Fruit fly (Drosophila melanogaster): ENCODE measurements around the gene MetRS-m.
A peak's percentile ranks its signal among the peaks of the same experiment; 100 is the strongest.

Gene MetRS-m

DNA sequence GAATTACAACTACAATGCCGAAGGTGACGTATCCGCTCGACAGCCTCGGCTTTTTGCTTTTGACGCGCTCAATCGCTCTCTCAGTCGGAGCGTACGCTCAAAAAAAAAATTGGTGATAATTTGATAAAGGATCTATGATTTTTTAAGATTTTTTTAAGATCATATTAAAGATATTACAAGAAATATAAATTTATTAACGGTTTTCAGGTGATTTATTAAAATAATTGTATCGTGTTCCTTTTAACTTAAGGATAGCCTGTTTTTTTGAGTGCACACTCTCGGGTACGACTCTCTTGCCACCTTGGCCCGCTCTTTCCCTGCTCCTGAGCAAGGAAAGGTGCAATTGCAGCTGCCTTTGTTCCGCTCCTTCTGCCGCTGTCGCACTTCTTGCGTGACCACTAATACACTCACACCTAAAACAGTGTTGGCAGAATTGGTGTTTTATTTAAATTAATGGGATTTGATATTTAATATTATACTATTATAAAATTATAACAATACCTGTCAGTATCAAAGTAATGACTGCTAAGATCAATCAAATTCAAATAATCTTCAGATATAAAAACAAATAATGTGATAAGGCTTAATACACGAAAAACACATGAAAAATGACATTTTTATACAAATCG, 18.2 kb upstream of the MetRS-m start (continued):
- TF ChIP-seq CG18011 (GFP tag; optimal IDR thresholded peaks at IDR 0.05) (peak; percentile 33), CG15514 (GFP tag; optimal IDR thresholded peaks at IDR 0.05) (peak; percentile 69), otp (GFP tag; IDR thresholded peaks at IDR 0.05) (peak; percentile 81; the same call in 2 of the 3 replicates), bab2 (GFP tag; optimal IDR thresholded peaks at IDR 0.05) (peak; percentile 41), HLH4C (GFP tag; IDR thresholded peaks at IDR 0.05; ENCODE audit: partially characterized antibody) (no peak), CG1603 (tag; optimal IDR thresholded peaks at IDR 0.05) (no peak), CG18764 (GFP tag; optimal IDR thresholded peaks at IDR 0.05) (peak; percentile 19), Dfd (GFP tag; optimal IDR thresholded peaks at IDR 0.05) (no peak), wek (GFP tag; optimal IDR thresholded peaks at IDR 0.05) (no peak), CG12104 (GFP tag; optimal IDR thresholded peaks at IDR 0.05) (peak; percentile 68), maf-S (GFP tag; optimal IDR thresholded peaks at IDR 0.05) (no peak), bigmax (GFP tag; optimal IDR thresholded peaks at IDR 0.05) (no peak), unpg (GFP tag; optimal IDR thresholded peaks at IDR 0.05) (no peak), wor (GFP tag; IDR thresholded peaks at IDR 0.05) (no peak), nerfin-1 (tag; optimal IDR thresholded peaks at IDR 0.05) (peak; percentile 60), ash1 (GFP tag; optimal IDR thresholded peaks at IDR 0.05) (no peak), CG10147 (GFP tag; optimal IDR thresholded peaks at IDR 0.05) (no peak), Nf-YB (GFP tag; optimal IDR thresholded peaks at IDR 0.05) (peak; percentile 67), CG7271 (tag; optimal IDR thresholded peaks at IDR 0.05) (peak; percentile 91), cato (GFP tag; optimal IDR thresholded peaks at IDR 0.05; ENCODE audit: borderline replicate concordance) (peak; percentile 36), CG18476 (GFP tag; optimal IDR thresholded peaks at IDR 0.05) (peak; percentile 69), tna (GFP tag; IDR thresholded peaks at IDR 0.05; ENCODE audit: partially characterized antibody) (no peak), CG17612 (GFP tag; IDR thresholded peaks at IDR 0.05) (0 out of 2 replicates have a peak, but pooled peaks have one; percentile 40), Trl (optimal IDR thresholded peaks at IDR 0.05) (peak; percentile 42 to 68), Trl (GFP tag; optimal IDR thresholded peaks at IDR 0.05) (no peak), CG15479 (GFP tag; optimal IDR thresholded peaks at IDR 0.05) (peak; percentile 75), BtbVII (GFP tag; optimal IDR thresholded peaks at IDR 0.05) (peak; percentile 50), corto (GFP tag; optimal IDR thresholded peaks at IDR 0.05) (peak; percentile 95), dan (GFP tag; IDR thresholded peaks at IDR 0.05) (peak; percentile 43; the same call in 1 of the 2 replicates), Fer3 (tag; optimal IDR thresholded peaks at IDR 0.05) (no peak), Ssrp (tag; optimal IDR thresholded peaks at IDR 0.05) (peak; percentile 35), HmgD (GFP tag; optimal IDR thresholded peaks at IDR 0.05) (no peak), dimm (GFP tag; IDR thresholded peaks at IDR 0.05) (0 out of 2 replicates have a peak, but pooled peaks have one; percentile 11), Atf3 (GFP tag; optimal IDR thresholded peaks at IDR 0.05) (no peak), ATbp (GFP tag; optimal IDR thresholded peaks at IDR 0.05) (peak; percentile 66), Rx (GFP tag; IDR thresholded peaks at IDR 0.05) (0 out of 2 replicates have a peak, but pooled peaks have one; percentile 6), CG6254 (GFP tag; optimal IDR thresholded peaks at IDR 0.05) (peak; percentile 71), CG9727 (GFP tag; optimal IDR thresholded peaks at IDR 0.05) (peak; percentile 97), Hr78 (GFP tag; optimal IDR thresholded peaks at IDR 0.05) (no peak), slou (GFP tag; optimal IDR thresholded peaks at IDR 0.05) (peak; percentile 2), NfI (GFP tag; optimal IDR thresholded peaks at IDR 0.05) (peak; percentile 69), Dp (GFP tag; optimal IDR thresholded peaks at IDR 0.05) (no peak), vnd (GFP tag; IDR thresholded peaks at IDR 0.05; ENCODE audit: partially characterized antibody) (no peak), CG1529 (GFP tag; optimal IDR thresholded peaks at IDR 0.05) (peak; percentile 54), D (optimal IDR thresholded peaks at IDR 0.05) (no peak), D (GFP tag; optimal IDR thresholded peaks at IDR 0.05) (peak; percentile 82), fd102C (GFP tag; optimal IDR thresholded peaks at IDR 0.05) (peak; percentile 94), CG6689 (GFP tag; IDR thresholded peaks at IDR 0.05) (peak; percentile 91), CG3407 (GFP tag; optimal IDR thresholded peaks at IDR 0.05) (no peak)

Data from whole organism, embryonic.